Worm (Caenorhabditis elegans) whole organism, L2 larva: Measurements from ENCODE around the gene C07A4.2.

Source experiments
- R02D3.7 ChIP-seq: fragments of 150-350 bp; optimal IDR thresholded peaks from 2 replicates; lab custom pipeline; 2014; ENCODE audit warnings: missing biosample characterization, missing genetic modification characterization
- ama-1 ChIP-seq: fragments of 150-350 bp; optimal IDR thresholded peaks from 2 replicates; lab custom pipeline; 2018; ENCODE audit warnings: inconsistent platforms
- ceh-82 ChIP-seq: fragments of 150-350 bp; optimal IDR thresholded peaks from 2 replicates; lab custom pipeline; 2014; ENCODE audit warnings: missing biosample characterization, missing genetic modification characterization

DNA sequence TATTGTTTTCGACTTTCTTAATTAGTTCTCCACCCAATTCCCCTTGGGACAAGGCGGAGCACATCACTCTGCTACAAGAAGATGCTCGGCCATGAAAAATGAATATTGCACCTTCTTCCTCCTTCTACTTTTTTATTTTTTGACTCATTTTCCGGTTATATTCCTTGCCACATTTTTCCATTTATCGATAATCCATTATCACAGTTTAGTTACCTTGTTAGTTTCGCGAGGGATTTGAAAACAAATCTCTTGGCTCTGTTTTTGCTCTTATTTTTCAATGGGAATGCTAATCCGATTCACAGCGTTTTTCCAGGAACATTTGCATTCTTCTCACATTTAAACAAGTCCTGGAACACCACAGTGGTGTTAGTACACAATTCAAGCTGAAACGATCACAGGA, 5.0 kb upstream of the C07A4.2 start, which contains the start of gene rnp-9:
- TF ChIP-seq ceh-82 (tag; lab: Kevin White, UChicago) (no peak), R02D3.7 (no peak), ama-1 (lab: Kevin White, UChicago) (no peak)
